Fruit fly (Drosophila melanogaster): Measurements from ENCODE around the gene Rpt3R.

Rpt3R gene

dm6 chr3R:9759360-9760191 lies 3.3 kb upstream of the Rpt3R start, which contains the start of gene Mpi:
Gene Mpi (plus strand): TSS chr3R:9759622.
- TF ChIP-seq CG11617 (GFP tag; optimal IDR thresholded peaks at IDR 0.05): peak; percentile 50
- no peak for TF ChIP-seq cnc (optimal IDR thresholded peaks at IDR 0.05)
- TF ChIP-seq bab1 (GFP tag; optimal IDR thresholded peaks at IDR 0.05): peak; percentile 70
- no peak for TF ChIP-seq pad (GFP tag; optimal IDR thresholded peaks at IDR 0.05)
- TF ChIP-seq CG7101 (tag; optimal IDR thresholded peaks at IDR 0.05): peak; percentile 2
- peak; percentile 85 for TF ChIP-seq cic (GFP tag; optimal IDR thresholded peaks at IDR 0.05)
- no peak for TF ChIP-seq Hr96 (GFP tag; optimal IDR thresholded peaks at IDR 0.05)
- peak; percentile 43 for TF ChIP-seq Mnt (GFP tag; optimal IDR thresholded peaks at IDR 0.05)
- TF ChIP-seq CG33017 (tag; optimal IDR thresholded peaks at IDR 0.05): peak; percentile 21
- peak; percentile 38 for TF ChIP-seq tj (GFP tag; optimal IDR thresholded peaks at IDR 0.05)
- no peak for TF ChIP-seq Crg-1 (GFP tag; optimal IDR thresholded peaks at IDR 0.05)
- TF ChIP-seq CG1620 (GFP tag; optimal IDR thresholded peaks at IDR 0.05): peak; percentile 23
- TF ChIP-seq ovo (GFP tag; optimal IDR thresholded peaks at IDR 0.05): no peak
- no peak for TF ChIP-seq toe (GFP tag; optimal IDR thresholded peaks at IDR 0.05)
- no peak for TF ChIP-seq Clk (GFP tag; optimal IDR thresholded peaks at IDR 0.05)
- no peak for TF ChIP-seq CG14711 (tag; optimal IDR thresholded peaks at IDR 0.05)
- no peak for TF ChIP-seq CG5204 (GFP tag; optimal IDR thresholded peaks at IDR 0.05)
- TF ChIP-seq CG12768 (GFP tag; optimal IDR thresholded peaks at IDR 0.05): peak; percentile 44
- no peak for TF ChIP-seq CG7045 (GFP tag; optimal IDR thresholded peaks at IDR 0.05)
- no peak for TF ChIP-seq kay (GFP tag; ENCODE audit: borderline replicate concordance)

DNA sequence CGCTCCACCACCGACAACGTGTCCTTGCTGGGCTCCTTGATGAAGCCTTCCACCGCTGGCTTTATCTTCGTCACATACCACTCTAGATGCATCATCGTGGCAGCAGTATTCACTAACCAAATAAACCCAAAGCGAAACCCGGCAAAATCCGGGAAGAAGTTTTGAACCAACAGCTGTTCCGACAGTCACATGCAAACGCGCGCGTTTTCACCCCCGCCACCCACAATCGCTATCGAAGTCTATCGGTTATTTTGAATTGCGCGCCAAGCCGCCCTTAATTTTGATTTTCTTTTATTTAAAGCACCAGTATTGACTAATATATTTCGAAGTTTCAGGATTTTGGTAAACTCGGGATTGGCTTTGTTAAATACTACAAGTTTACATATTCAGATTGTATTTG lies 1.8 kb downstream of the Rpt3R start, which contains the start of gene Tti1:
Gene Tti1, minus strand, starts transcription at position 200 of the 400 bp plus-strand sequence.
- TF ChIP-seq tj (GFP tag; optimal IDR thresholded peaks at IDR 0.05) (no peak), Clk (GFP tag; optimal IDR thresholded peaks at IDR 0.05) (no peak), cnc (optimal IDR thresholded peaks at IDR 0.05) (no peak)

- no peak for TF ChIP-seq CG1620 (GFP tag; optimal IDR thresholded peaks at IDR 0.05)
- no peak for TF ChIP-seq CG12768 (GFP tag; optimal IDR thresholded peaks at IDR 0.05)
- TF ChIP-seq CG7101 (tag; optimal IDR thresholded peaks at IDR 0.05): no peak
- no peak for TF ChIP-seq CG33017 (tag; optimal IDR thresholded peaks at IDR 0.05)
- TF ChIP-seq CG14711 (tag; optimal IDR thresholded peaks at IDR 0.05): no peak
- no peak for TF ChIP-seq Crg-1 (GFP tag; optimal IDR thresholded peaks at IDR 0.05)
- no peak for TF ChIP-seq Clk (GFP tag; optimal IDR thresholded peaks at IDR 0.05)
- no peak for TF ChIP-seq CG11617 (GFP tag; optimal IDR thresholded peaks at IDR 0.05)
- TF ChIP-seq CG7045 (GFP tag; optimal IDR thresholded peaks at IDR 0.05): no peak
- TF ChIP-seq pad (GFP tag; optimal IDR thresholded peaks at IDR 0.05): no peak
- no peak for TF ChIP-seq Mnt (GFP tag; optimal IDR thresholded peaks at IDR 0.05)
- no peak for TF ChIP-seq cnc (optimal IDR thresholded peaks at IDR 0.05)
- no peak for TF ChIP-seq tj (GFP tag; optimal IDR thresholded peaks at IDR 0.05)
- no peak for TF ChIP-seq cic (GFP tag; optimal IDR thresholded peaks at IDR 0.05)
- no peak for TF ChIP-seq bab1 (GFP tag; optimal IDR thresholded peaks at IDR 0.05)
- TF ChIP-seq toe (GFP tag; optimal IDR thresholded peaks at IDR 0.05): no peak
- no peak for TF ChIP-seq CG5204 (GFP tag; optimal IDR thresholded peaks at IDR 0.05)
- no peak for TF ChIP-seq kay (GFP tag; ENCODE audit: borderline replicate concordance)
- TF ChIP-seq ovo (GFP tag; optimal IDR thresholded peaks at IDR 0.05): no peak
- no peak for TF ChIP-seq Hr96 (GFP tag; optimal IDR thresholded peaks at IDR 0.05)
Observed at dm6 chr3R:9747900-9748663, 8.2 kb downstream of the Rpt3R start.

- TF ChIP-seq CG11617 (GFP tag; optimal IDR thresholded peaks at IDR 0.05) (no peak), tj (GFP tag; optimal IDR thresholded peaks at IDR 0.05) (no peak), Hr96 (GFP tag; optimal IDR thresholded peaks at IDR 0.05) (no peak), CG7045 (GFP tag; optimal IDR thresholded peaks at IDR 0.05) (no peak), cnc (optimal IDR thresholded peaks at IDR 0.05) (no peak), Crg-1 (GFP tag; optimal IDR thresholded peaks at IDR 0.05) (no peak), cic (GFP tag; optimal IDR thresholded peaks at IDR 0.05) (no peak), Mnt (GFP tag; optimal IDR thresholded peaks at IDR 0.05) (no peak), CG1620 (GFP tag; optimal IDR thresholded peaks at IDR 0.05) (no peak), CG12768 (GFP tag; optimal IDR thresholded peaks at IDR 0.05) (no peak)
Observed at dm6 chr3R:9747875-9747899, 8.6 kb downstream of the Rpt3R start, which contains the start of gene PpD3. Gene PpD3 (plus strand): TSS chr3R:9747875.

DNA sequence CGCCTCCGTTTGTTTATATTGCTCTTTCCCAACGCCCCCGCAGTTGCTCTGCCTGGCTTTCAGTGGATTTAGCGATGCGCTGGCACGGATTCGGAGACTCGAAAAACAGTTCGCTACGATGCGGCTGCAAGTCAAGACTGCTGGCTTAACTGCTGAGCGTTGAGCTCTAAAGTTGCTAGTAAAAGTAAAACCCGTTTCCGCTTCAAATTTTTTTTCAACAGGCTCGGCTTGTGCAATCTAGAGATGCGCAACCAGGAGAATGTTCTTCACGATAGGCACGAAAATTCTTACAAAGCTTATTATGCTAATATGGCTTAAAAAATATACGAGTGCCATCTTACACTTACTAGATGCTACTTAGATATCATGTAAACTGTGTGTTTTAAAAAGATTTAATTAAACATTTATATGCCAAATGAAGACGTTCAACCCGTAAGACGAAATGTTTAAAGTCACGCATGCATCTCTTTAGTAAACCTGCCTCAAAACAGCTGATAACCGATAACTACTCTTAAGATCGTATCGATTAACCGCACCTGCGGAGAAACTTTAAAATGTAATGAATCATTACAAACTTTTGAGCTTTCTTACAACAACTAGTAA lies 8.9 kb downstream of the Rpt3R start, which contains the start of gene CG12948:
Gene CG12948, minus strand, starts transcription at position 473 of the 603 bp plus-strand sequence.
- TF ChIP-seq CG11617 (GFP tag; optimal IDR thresholded peaks at IDR 0.05) (peak; percentile 61), Mnt (GFP tag; optimal IDR thresholded peaks at IDR 0.05) (peak; percentile 61), CG33017 (tag; optimal IDR thresholded peaks at IDR 0.05) (peak; percentile 64), pad (GFP tag; optimal IDR thresholded peaks at IDR 0.05) (peak; percentile 40), tj (GFP tag; optimal IDR thresholded peaks at IDR 0.05) (peak; percentile 43), Hr96 (GFP tag; optimal IDR thresholded peaks at IDR 0.05) (no peak), CG12768 (GFP tag; optimal IDR thresholded peaks at IDR 0.05) (peak; percentile 36), CG1620 (GFP tag; optimal IDR thresholded peaks at IDR 0.05) (peak; percentile 65), cnc (optimal IDR thresholded peaks at IDR 0.05) (no peak), kay (GFP tag; ENCODE audit: borderline replicate concordance) (no peak), cic (GFP tag; optimal IDR thresholded peaks at IDR 0.05) (peak; percentile 9), bab1 (GFP tag; optimal IDR thresholded peaks at IDR 0.05) (peak; percentile 68), toe (GFP tag; optimal IDR thresholded peaks at IDR 0.05) (no peak), CG7045 (GFP tag; optimal IDR thresholded peaks at IDR 0.05) (peak; percentile 27), CG7101 (tag; optimal IDR thresholded peaks at IDR 0.05) (peak; percentile 77), Crg-1 (GFP tag; optimal IDR thresholded peaks at IDR 0.05) (peak; percentile 43), CG14711 (tag; optimal IDR thresholded peaks at IDR 0.05) (peak; percentile 63), ovo (GFP tag; optimal IDR thresholded peaks at IDR 0.05) (no peak), Clk (GFP tag; optimal IDR thresholded peaks at IDR 0.05) (no peak), CG5204 (GFP tag; optimal IDR thresholded peaks at IDR 0.05) (no peak)
